Worm (Caenorhabditis elegans) whole organism, L1 larva: ENCODE data around the gene twk-42.

Source experiments
- C04F5.9 ChIP-seq: sonication (generic microtip); optimal IDR thresholded peaks from 2 replicates; lab custom pipeline; 2016; ENCODE audit warnings: missing genetic modification characterization, missing compliant biosample characterization
- C34B4.2 ChIP-seq: sonication (generic microtip); optimal IDR thresholded peaks from 2 replicates; lab custom pipeline; 2017; ENCODE audit warnings: mild to moderate bottlenecking, missing genetic modification characterization, missing compliant biosample characterization
- F16B12.6 ChIP-seq: fragments of 150-350 bp; optimal IDR thresholded peaks from 2 replicates; lab custom pipeline; 2014; ENCODE audit warnings: missing biosample characterization, missing genetic modification characterization
- aly-2 ChIP-seq: fragments of 150-350 bp; optimal IDR thresholded peaks from 2 replicates; lab custom pipeline; 2014; ENCODE audit warnings: missing biosample characterization, missing genetic modification characterization
- ama-1 ChIP-seq: fragments of 150-350 bp; optimal IDR thresholded peaks from 2 replicates; lab custom pipeline; 2014
- ceh-63 ChIP-seq: fragments of 200-800 bp; sonication (Bioruptor generic); optimal IDR thresholded peaks from 2 replicates; lab custom pipeline; 2018; ENCODE audit warnings: mild to moderate bottlenecking, missing genetic modification characterization, missing compliant biosample characterization
- ceh-8 ChIP-seq: fragments of 200-800 bp; sonication (Bioruptor generic); optimal IDR thresholded peaks from 2 replicates; lab custom pipeline; 2018; ENCODE audit warnings: mild to moderate bottlenecking, missing genetic modification characterization, moderate library complexity, missing compliant biosample characterization
- ceh-88 ChIP-seq: fragments of 200-800 bp; sonication (Bioruptor generic); IDR thresholded peaks from 2 replicates; pipeline ENCODE4 v1.3.6; 2022; ENCODE audit warnings: missing genetic modification characterization, missing compliant biosample characterization
- ceh-90 ChIP-seq: sonication (generic microtip); optimal IDR thresholded peaks from 2 replicates; lab custom pipeline; 2016; ENCODE audit warnings: missing genetic modification characterization, missing compliant biosample characterization
- dpl-1 ChIP-seq, 3 experiments: fragments of 150-350 bp in 2 of 3; sonication (generic microtip) in 1 of 3; optimal IDR thresholded peaks; 2 replicates each; lab custom pipeline; 2014 to 2017; ENCODE audit warnings: missing biosample characterization in 3 of 3, missing genetic modification characterization in 3 of 3, missing genetic modification reagents in 3 of 3
- elt-2 ChIP-seq: sonication (generic microtip); optimal IDR thresholded peaks from 2 replicates; lab custom pipeline; 2016; ENCODE audit warnings: missing genetic modification characterization, mild to moderate bottlenecking, inconsistent platforms, missing compliant biosample characterization, missing genetic modification reagents
- fkh-8 ChIP-seq: sonication (generic microtip); optimal IDR thresholded peaks from 2 replicates; lab custom pipeline; 2016; ENCODE audit warnings: mild to moderate bottlenecking, missing genetic modification characterization, missing compliant biosample characterization
- fos-1 ChIP-seq: fragments of 150-350 bp; optimal IDR thresholded peaks from 2 replicates; lab custom pipeline; 2014; ENCODE audit warnings: missing biosample characterization, missing genetic modification characterization
- hpl-2 ChIP-seq: fragments of 150-350 bp; optimal IDR thresholded peaks from 2 replicates; lab custom pipeline; 2014; ENCODE audit warnings: missing biosample characterization, missing genetic modification reagents, missing genetic modification characterization
- irx-1 ChIP-seq: sonication (generic microtip); optimal IDR thresholded peaks from 2 replicates; lab custom pipeline; 2016; ENCODE audit warnings: missing genetic modification characterization, missing compliant biosample characterization
- lir-3 ChIP-seq: sonication (generic microtip); optimal IDR thresholded peaks from 2 replicates; lab custom pipeline; 2016; ENCODE audit warnings: mild to moderate bottlenecking, missing genetic modification characterization, moderate library complexity, missing compliant biosample characterization; ENCODE audit not compliant: poor library complexity
- mab-9 ChIP-seq: fragments of 200-800 bp; sonication (Bioruptor generic); IDR thresholded peaks from 2 replicates; pipeline ENCODE4 v1.3.6; 2022; ENCODE audit warnings: missing genetic modification reagents, missing genetic modification characterization, missing compliant biosample characterization
- mdl-1 ChIP-seq, 2 experiments: fragments of 150-350 bp; optimal IDR thresholded peaks; 2 replicates each; lab custom pipeline; 2014 to 2017; ENCODE audit warnings: missing biosample characterization in 2 of 2, missing genetic modification characterization in 2 of 2, inconsistent platforms in 1 of 2
- mef-2 ChIP-seq: fragments of 150-350 bp; optimal IDR thresholded peaks from 2 replicates; lab custom pipeline; 2014; ENCODE audit warnings: missing biosample characterization, missing genetic modification characterization
- mep-1 ChIP-seq: fragments of 150-350 bp; optimal IDR thresholded peaks from 2 replicates; lab custom pipeline; 2014; ENCODE audit warnings: missing biosample characterization, missing genetic modification characterization
- nhr-12 ChIP-seq: sonication (generic microtip); optimal IDR thresholded peaks from 2 replicates; lab custom pipeline; 2017; ENCODE audit warnings: missing biosample characterization, missing genetic modification characterization
- nhr-76 ChIP-seq: sonication (generic microtip); optimal IDR thresholded peaks from 2 replicates; lab custom pipeline; 2017; ENCODE audit warnings: missing biosample characterization, missing genetic modification characterization
- nhr-85 ChIP-seq: sonication (generic microtip); peaks from one replicate; lab custom pipeline; 2016; ENCODE audit warnings: missing genetic modification characterization, inconsistent platforms, missing compliant biosample characterization
- pag-3 ChIP-seq: sonication (generic microtip); optimal IDR thresholded peaks from 2 replicates; lab custom pipeline; 2017; ENCODE audit warnings: missing genetic modification characterization, mild to moderate bottlenecking, missing compliant biosample characterization, antibody characterized with exemption, borderline replicate concordance; ENCODE audit not compliant: insufficient read depth
- pqm-1 ChIP-seq: sonication (generic microtip); optimal IDR thresholded peaks from 3 replicates; lab custom pipeline; 2017; ENCODE audit warnings: missing biosample characterization, missing genetic modification characterization
- skn-1 ChIP-seq: fragments of 150-350 bp; optimal IDR thresholded peaks from 2 replicates; lab custom pipeline; 2014; ENCODE audit warnings: missing biosample characterization, missing genetic modification characterization
- snu-23 ChIP-seq: sonication (generic microtip); optimal IDR thresholded peaks from 2 replicates; lab custom pipeline; 2016; ENCODE audit warnings: missing genetic modification characterization, missing compliant biosample characterization
- sox-4 ChIP-seq: sonication (generic microtip); optimal IDR thresholded peaks from 2 replicates; lab custom pipeline; 2016; ENCODE audit warnings: missing genetic modification characterization, missing compliant biosample characterization
- swsn-7 ChIP-seq: sonication (generic microtip); optimal IDR thresholded peaks from 2 replicates; lab custom pipeline; 2016; ENCODE audit warnings: missing genetic modification characterization, missing compliant biosample characterization
- tbx-2 ChIP-seq: sonication (generic microtip); optimal IDR thresholded peaks from 2 replicates; lab custom pipeline; 2016; ENCODE audit warnings: missing genetic modification characterization, missing compliant biosample characterization
- tlp-1 ChIP-seq: fragments of 150-350 bp; optimal IDR thresholded peaks from 2 replicates; lab custom pipeline; 2014; ENCODE audit warnings: missing biosample characterization, missing genetic modification characterization
- unc-130 ChIP-seq: fragments of 150-350 bp; optimal IDR thresholded peaks from 2 replicates; lab custom pipeline; 2017; ENCODE audit warnings: missing biosample characterization, missing genetic modification characterization, inconsistent platforms
- unc-30 ChIP-seq: sonication (generic microtip); optimal IDR thresholded peaks from 2 replicates; lab custom pipeline; 2017; ENCODE audit warnings: missing biosample characterization, missing genetic modification characterization
- unc-98 ChIP-seq: fragments of 200-800 bp; sonication (Bioruptor generic); IDR thresholded peaks from 2 replicates; pipeline ENCODE4 v1.3.6; 2022; ENCODE audit warnings: missing genetic modification characterization, missing compliant biosample characterization
- vab-15 ChIP-seq: sonication (generic microtip); optimal IDR thresholded peaks from 2 replicates; lab custom pipeline; 2017; ENCODE audit warnings: missing genotype, mild to moderate bottlenecking, missing genetic modification characterization, missing compliant biosample characterization
- zag-1 ChIP-seq: fragments of 150-350 bp; optimal IDR thresholded peaks from 2 replicates; lab custom pipeline; 2014; ENCODE audit warnings: missing biosample characterization, missing genetic modification characterization
- zip-4 ChIP-seq: fragments of 200-800 bp; sonication (Bioruptor generic); optimal IDR thresholded peaks from 2 replicates; lab custom pipeline; 2018; ENCODE audit warnings: mild to moderate bottlenecking, missing genetic modification characterization, moderate library complexity, missing compliant biosample characterization

The twk-42 gene

ce11 chrV:17694260-17694659 lies 38.2 kb downstream of the twk-42 start:
- TF ChIP-seq F16B12.6 (no peak), ama-1 (lab: Kevin White, UChicago) (no peak), mep-1 (tag; lab: Kevin White, UChicago) (no peak), zag-1 (tag; lab: Kevin White, UChicago) (no peak), sox-4 (tag; lab: Kevin White, UChicago) (no peak), mef-2 (tag; lab: Kevin White, UChicago) (no peak), nhr-76 (no peak), pag-3 (tag; lab: Kevin White, UChicago) (no peak), mdl-1 (tag; optimal IDR thresholded peaks at IDR 0.05; lab: Kevin White, UChicago) (no peak), fkh-8 (tag; lab: Kevin White, UChicago) (no peak), unc-30 (tag; lab: Kevin White, UChicago) (no peak), elt-2 (tag; lab: Kevin White, UChicago) (peak; percentile 50), pqm-1 (tag; lab: Kevin White, UChicago) (peak; percentile 33), C34B4.2 (tag; lab: Kevin White, UChicago) (no peak)

DNA sequence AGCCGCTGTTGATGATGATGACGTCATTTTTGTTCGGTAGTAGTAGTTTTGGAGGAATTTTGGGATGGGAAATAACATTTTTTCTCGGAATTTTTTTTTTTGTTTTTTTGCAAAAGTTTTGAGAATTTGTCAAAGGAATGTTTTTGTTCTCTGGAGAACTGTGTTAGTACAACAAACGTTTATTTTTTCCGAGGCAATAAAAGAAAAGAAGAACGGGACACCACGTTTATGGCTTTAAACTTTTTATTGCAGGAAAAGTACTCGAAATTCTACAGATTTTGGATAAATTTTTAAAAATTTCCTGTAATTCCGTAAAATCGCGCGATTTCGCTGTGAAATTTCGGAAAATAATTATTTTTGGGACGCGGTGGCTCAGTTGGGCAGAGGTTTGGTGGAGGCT lies 41.5 kb downstream of the twk-42 start, which contains the start of gene F59A1.13:
F59A1.13 (minus strand) TSS at position 101 of the 400 bp plus-strand sequence.
- TF ChIP-seq swsn-7 (tag; lab: Kevin White, UChicago) (no peak), ceh-8 (no peak), vab-15 (tag; lab: Kevin White, UChicago) (no peak), irx-1 (tag; lab: Kevin White, UChicago) (no peak), ceh-88 (GFP tag; lab: Robert Waterston, UW) (no peak), tbx-2 (tag; lab: Kevin White, UChicago) (no peak), snu-23 (GFP tag; lab: Kevin White, UChicago) (no peak), skn-1 (tag; lab: Kevin White, UChicago) (no peak), C04F5.9 (no peak), mep-1 (tag; lab: Kevin White, UChicago) (no peak), pqm-1 (tag; lab: Kevin White, UChicago) (no peak)

ce11 chrV:17686852-17687251 lies 45.6 kb downstream of the twk-42 start, which contains the start of gene F59A1.18:
Gene F59A1.18, minus strand, starts transcription at chrV:17686952.
- TF ChIP-seq lir-3 (tag; lab: Kevin White, UChicago), result no peak
- no peak for TF ChIP-seq unc-130 (tag; lab: Kevin White, UChicago)
- TF ChIP-seq ceh-63 (GFP tag; lab: Kevin White, UChicago), result no peak
- no peak for TF ChIP-seq fos-1 (tag; lab: Kevin White, UChicago)
- no peak for TF ChIP-seq nhr-12 (tag; lab: Kevin White, UChicago)
- TF ChIP-seq hpl-2 (GFP tag; lab: Kevin White, UChicago), result no peak

ce11 chrV:17684857-17685256 lies 47.6 kb downstream of the twk-42 start, which contains the start of the genes F59A1.16 and F59A1.6:
Gene F59A1.16, minus strand, starts transcription at chrV:17684957.
Gene F59A1.6, plus strand, starts transcription at chrV:17685141.
- TF ChIP-seq dpl-1 (GFP tag; optimal IDR thresholded peaks at IDR 0.05; lab: Kevin White, UChicago), result no peak
- TF ChIP-seq nhr-85, result no peak
- TF ChIP-seq mab-9 (GFP tag; lab: Robert Waterston, UW), result no peak
- TF ChIP-seq tlp-1 (tag; lab: Kevin White, UChicago), result no peak
- TF ChIP-seq ceh-90 (tag; lab: Kevin White, UChicago), result no peak
- no peak for TF ChIP-seq unc-98 (GFP tag; lab: Robert Waterston, UW)
- TF ChIP-seq irx-1 (tag; lab: Kevin White, UChicago), result no peak
- no peak for TF ChIP-seq zip-4
- no peak for TF ChIP-seq ceh-88 (GFP tag; lab: Robert Waterston, UW)
- no peak for TF ChIP-seq aly-2 (tag; lab: Kevin White, UChicago)
